Worm (Caenorhabditis elegans): ENCODE data around the gene sri-7.

- TF ChIP-seq W03F9.2 (tag; optimal IDR thresholded peaks at IDR 0.05) (no peak), dao-5 (tag; optimal IDR thresholded peaks at IDR 0.05) (no peak), him-1 (tag; optimal IDR thresholded peaks at IDR 0.05) (no peak)
These were observed 4.7 kb downstream of the sri-7 start, which contains the start of gene srh-258 for ce11 chrV:15404859-15405258.

Measured in whole organism, L4/young adult.